Fruit fly (Drosophila melanogaster): ENCODE results near the gene CG8852.

CG8852 gene

dm6 chr2L:3543062-3543461, 18.1 kb downstream of the CG8852 start:
- TF ChIP-seq lz (GFP tag; optimal IDR thresholded peaks at IDR 0.05) (peak; percentile 33), Smox (GFP tag; optimal IDR thresholded peaks at IDR 0.05) (peak; percentile 32), acj6 (GFP tag; optimal IDR thresholded peaks at IDR 0.05) (no peak), Hr4 (GFP tag; optimal IDR thresholded peaks at IDR 0.05) (no peak), salr (GFP tag; optimal IDR thresholded peaks at IDR 0.05) (no peak), svp (GFP tag) (peak; percentile 76), CG6276 (GFP tag; optimal IDR thresholded peaks at IDR 0.05) (no peak), CG11902 (GFP tag; optimal IDR thresholded peaks at IDR 0.05) (no peak), Eip78C (GFP tag) (peak; percentile 49), Met (GFP tag; optimal IDR thresholded peaks at IDR 0.05) (peak; percentile 5), esn (GFP tag; optimal IDR thresholded peaks at IDR 0.05) (peak; percentile 40), CG6792 (GFP tag; optimal IDR thresholded peaks at IDR 0.05) (peak; percentile 11), CG3919 (GFP tag; optimal IDR thresholded peaks at IDR 0.05) (peak; percentile 4), topi (GFP tag; optimal IDR thresholded peaks at IDR 0.05) (peak; percentile 19), CG8632 (GFP tag; optimal IDR thresholded peaks at IDR 0.05) (no peak), Sox102F (GFP tag; optimal IDR thresholded peaks at IDR 0.05) (peak; percentile 34), CG16779 (tag; optimal IDR thresholded peaks at IDR 0.05) (no peak)

- TF ChIP-seq CG7368 (GFP tag; optimal IDR thresholded peaks at IDR 0.05), result no peak
- TF ChIP-seq fd85E (GFP tag; optimal IDR thresholded peaks at IDR 0.05), result no peak
- TF ChIP-seq CG15336 (GFP tag; IDR thresholded peaks at IDR 0.05), result no peak
- TF ChIP-seq Ets21C (GFP tag; optimal IDR thresholded peaks at IDR 0.05), result no peak
- no peak for TF ChIP-seq dsx (GFP tag; optimal IDR thresholded peaks at IDR 0.05; ENCODE audit: poor library complexity, severe bottlenecking)
- TF ChIP-seq svp (GFP tag), result peak; percentile 75
- 0 out of 3 replicates have a peak, but pooled peaks have one; percentile 42 for TF ChIP-seq CG6163 (GFP tag; IDR thresholded peaks at IDR 0.05)
- TF ChIP-seq spab (GFP tag; optimal IDR thresholded peaks at IDR 0.05), result no peak
Observed at dm6 chr2L:3545033-3545666, 20.2 kb downstream of the CG8852 start.

dm6 chr2L:3547512-3547911, 22.6 kb downstream of the CG8852 start:
- TF ChIP-seq CG3032 (tag; optimal IDR thresholded peaks at IDR 0.05), result no peak
- peak; percentile 59 for TF ChIP-seq CG3919 (GFP tag; optimal IDR thresholded peaks at IDR 0.05)

dm6 chr2L:3548879-3549278, 23.9 kb downstream of the CG8852 start:
- TF ChIP-seq fkh (GFP tag; optimal IDR thresholded peaks at IDR 0.05) (peak; percentile 81), Hr4 (GFP tag; optimal IDR thresholded peaks at IDR 0.05) (no peak)

- no peak for TF ChIP-seq Blimp-1 (GFP tag; optimal IDR thresholded peaks at IDR 0.05)
- TF ChIP-seq CG32006 (GFP tag; optimal IDR thresholded peaks at IDR 0.05), result no peak
- TF ChIP-seq Met (GFP tag; optimal IDR thresholded peaks at IDR 0.05), result no peak
- no peak for TF ChIP-seq Hr38 (GFP tag; optimal IDR thresholded peaks at IDR 0.05)
Observed at dm6 chr2L:3549742-3550141, 24.8 kb downstream of the CG8852 start.

dm6 chr2L:3550583-3550982, 25.7 kb downstream of the CG8852 start:
- peak; percentile 10 for TF ChIP-seq CG31627 (GFP tag; optimal IDR thresholded peaks at IDR 0.05)
- TF ChIP-seq vri (GFP tag; optimal IDR thresholded peaks at IDR 0.05), result peak; percentile 41
- TF ChIP-seq lz (GFP tag; optimal IDR thresholded peaks at IDR 0.05), result peak; percentile 10
- no peak for TF ChIP-seq net (GFP tag; optimal IDR thresholded peaks at IDR 0.05)
- TF ChIP-seq CG10669 (GFP tag; optimal IDR thresholded peaks at IDR 0.05), result no peak
- no peak for TF ChIP-seq achi (GFP tag; optimal IDR thresholded peaks at IDR 0.05)
- TF ChIP-seq CG15336 (GFP tag; IDR thresholded peaks at IDR 0.05), result no peak
- TF ChIP-seq svp (GFP tag), result peak; percentile 47
- peak; percentile 10 for TF ChIP-seq Eip78C (GFP tag)
- TF ChIP-seq topi (GFP tag; optimal IDR thresholded peaks at IDR 0.05), result peak; percentile 1
- TF ChIP-seq ss (GFP tag; optimal IDR thresholded peaks at IDR 0.05), result no peak

Data from whole organism, prepupa.